Worm (Caenorhabditis elegans) whole organism, L3 larva: ENCODE results near the gene gnrr-3.

ENCODE experiments used
- elt-3 ChIP-seq, 3 experiments: fragments of 150-350 bp in 1 of 3; sonication (generic microtip) in 2 of 3; optimal IDR thresholded peaks; 2 replicates in 2 of 3; 4 replicates in 1 of 3; lab custom pipeline; 2014 to 2017; ENCODE audit warnings: missing biosample characterization in 3 of 3, missing genetic modification characterization in 3 of 3
- lin-39 ChIP-seq: fragments of 150-350 bp; optimal IDR thresholded peaks from 2 replicates; lab custom pipeline; 2018; ENCODE audit warnings: missing biosample characterization, missing genetic modification reagents, missing genetic modification characterization
- nhr-23 ChIP-seq: fragments of 150-350 bp; optimal IDR thresholded peaks from 2 replicates; lab custom pipeline; 2014; ENCODE audit warnings: missing biosample characterization, missing genetic modification reagents, missing genetic modification characterization

DNA sequence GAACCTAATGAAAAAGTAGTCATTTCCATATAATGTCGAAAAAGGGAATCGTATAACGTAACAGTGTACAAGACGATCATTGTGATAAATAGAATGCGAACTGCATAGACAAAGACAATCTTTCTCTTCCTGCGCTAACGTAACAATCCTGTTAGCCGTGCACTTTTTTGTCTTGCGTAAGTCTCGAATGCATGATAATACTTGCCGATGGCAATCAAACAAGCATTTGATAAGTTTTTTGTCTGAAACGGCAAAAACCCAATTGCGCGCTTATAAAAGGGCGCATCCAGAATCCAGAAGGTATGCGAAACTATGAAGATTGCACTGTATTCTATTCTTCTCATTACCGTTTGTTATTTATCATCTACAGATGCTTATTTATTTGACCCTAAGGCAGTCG, 25.7 kb downstream of the gnrr-3 start, which contains the start of gene dao-4:
- TF ChIP-seq lin-39 = no peak
- TF ChIP-seq nhr-23 = no peak
- no peak for TF ChIP-seq elt-3 (tag; optimal IDR thresholded peaks at IDR 0.05; lab: Kevin White, UChicago)
